Fruit fly (Drosophila melanogaster) whole organism, embryonic: ENCODE data around the gene RhoGEF4.

ENCODE experiments used
- Ada2b ChIP-seq: fragments of 200-800 bp; sonication (Bioruptor generic); IDR thresholded peaks from 2 replicates; pipeline ENCODE4 v1.3.6; 2022; ENCODE audit warnings: missing biosample characterization, missing genetic modification characterization
- Adf1 ChIP-seq: fragments of 200-800 bp; sonication (Bioruptor generic); IDR thresholded peaks from 2 replicates; pipeline ENCODE4 v1.3.6; 2022; ENCODE audit warnings: missing biosample characterization, missing genetic modification characterization
- B-H2 ChIP-seq: fragments of 200-800 bp; sonication (Bioruptor generic); optimal IDR thresholded peaks from 2 replicates; lab custom pipeline; 2018; ENCODE audit warnings: missing biosample characterization, mild to moderate bottlenecking, missing genetic modification characterization
- CG10267 ChIP-seq: fragments of 200-800 bp; sonication (Bioruptor generic); optimal IDR thresholded peaks from 2 replicates; lab custom pipeline; 2018; ENCODE audit warnings: missing biosample characterization, mild to moderate bottlenecking, missing genetic modification characterization, moderate library complexity
- CG10543 ChIP-seq: fragments of 200-800 bp; sonication (Bioruptor generic); optimal IDR thresholded peaks from 3 replicates; lab custom pipeline; 2017; ENCODE audit warnings: missing biosample characterization, mild to moderate bottlenecking, missing genetic modification characterization, moderate library complexity
- CG12071 ChIP-seq: fragments of 200-800 bp; sonication (Bioruptor generic); optimal IDR thresholded peaks from 3 replicates; lab custom pipeline; 2018; ENCODE audit warnings: missing biosample characterization, mild to moderate bottlenecking, missing genetic modification characterization
- CG12744 ChIP-seq: fragments of 200-800 bp; sonication (Bioruptor generic); optimal IDR thresholded peaks from 2 replicates; lab custom pipeline; 2016; ENCODE audit warnings: missing biosample characterization, missing genetic modification characterization
- CG13894 ChIP-seq: fragments of 200-800 bp; sonication (Bioruptor generic); optimal IDR thresholded peaks from 3 replicates; lab custom pipeline; 2018; ENCODE audit warnings: missing biosample characterization, mild to moderate bottlenecking, missing genetic modification characterization, moderate library complexity
- CG15269 ChIP-seq: fragments of 200-800 bp; sonication (Bioruptor generic); optimal IDR thresholded peaks from 2 replicates; lab custom pipeline; 2018; ENCODE audit warnings: missing biosample characterization, mild to moderate bottlenecking, missing genetic modification characterization, moderate library complexity
- CG34376 ChIP-seq: fragments of 200-800 bp; sonication (Bioruptor generic); optimal IDR thresholded peaks from 2 replicates; lab custom pipeline; 2018; ENCODE audit warnings: missing biosample characterization, mild to moderate bottlenecking, missing genetic modification characterization
- CG6689 ChIP-seq: fragments of 200-800 bp; sonication (Bioruptor generic); IDR thresholded peaks from 2 replicates; pipeline ENCODE4 v1.3.6; 2022; ENCODE audit warnings: missing biosample characterization, missing genetic modification characterization
- CG7786 ChIP-seq: fragments of 200-800 bp; sonication (Bioruptor generic); optimal IDR thresholded peaks from 2 replicates; lab custom pipeline; 2016; ENCODE audit warnings: missing biosample characterization, missing genetic modification characterization
- CG8290 ChIP-seq, 3 experiments: fragments of 200-800 bp; sonication (Bioruptor generic); optimal IDR thresholded peaks; 2 replicates each; lab custom pipeline; 2016 to 2019; ENCODE audit warnings: missing biosample characterization in 3 of 3, missing genetic modification characterization in 3 of 3, mild to moderate bottlenecking in 2 of 3, moderate library complexity in 1 of 3
- CG9727 ChIP-seq: fragments of 200-800 bp; sonication (Bioruptor generic); optimal IDR thresholded peaks from 3 replicates; lab custom pipeline; 2017; ENCODE audit warnings: missing biosample characterization, mild to moderate bottlenecking, missing genetic modification characterization
- CoRest ChIP-seq: fragments of 200-800 bp; sonication (Bioruptor generic); optimal IDR thresholded peaks from 3 replicates; lab custom pipeline; 2018; ENCODE audit warnings: missing biosample characterization, mild to moderate bottlenecking, missing genetic modification characterization, moderate library complexity
- CrebB ChIP-seq: fragments of 200-800 bp; sonication (Bioruptor generic); optimal IDR thresholded peaks from 3 replicates; lab custom pipeline; 2018; ENCODE audit warnings: missing biosample characterization, mild to moderate bottlenecking, missing genetic modification characterization
- D19B ChIP-seq: fragments of 200-800 bp; sonication (Bioruptor generic); optimal IDR thresholded peaks from 2 replicates; lab custom pipeline; 2017; ENCODE audit warnings: missing biosample characterization, mild to moderate bottlenecking, missing genetic modification characterization
- E2f1 ChIP-seq: fragments of 200-800 bp; sonication (Bioruptor generic); IDR thresholded peaks from 2 replicates; pipeline ENCODE4 v1.3.6; 2022; ENCODE audit warnings: missing biosample characterization, missing genetic modification characterization
- Eip74EF ChIP-seq, 2 experiments: fragments of 200-800 bp in 1 of 2; fragments of >200 bp in 1 of 2; sonication (Bioruptor generic) in 1 of 2; optimal IDR thresholded peaks; 2 replicates each; lab custom pipeline; 2017 to 2019; ENCODE audit warnings: missing biosample characterization in 2 of 2, missing genetic modification characterization in 2 of 2, mild to moderate bottlenecking in 1 of 2, moderate library complexity in 1 of 2
- Fer1 ChIP-seq: fragments of 200-800 bp; sonication (Bioruptor generic); optimal IDR thresholded peaks from 2 replicates; lab custom pipeline; 2017; ENCODE audit warnings: missing biosample characterization, mild to moderate bottlenecking, missing genetic modification characterization
- HmgD ChIP-seq: fragments of 200-800 bp; sonication (Bioruptor generic); optimal IDR thresholded peaks from 3 replicates; lab custom pipeline; 2016; ENCODE audit warnings: missing biosample characterization, missing genetic modification characterization
- Jarid2 ChIP-seq: fragments of 200-800 bp; sonication (Bioruptor generic); optimal IDR thresholded peaks from 3 replicates; lab custom pipeline; 2017; ENCODE audit warnings: mild to moderate bottlenecking, missing biosample characterization, missing genetic modification reagents, missing genetic modification characterization
- Mad ChIP-seq: fragments of 200-800 bp; sonication (Bioruptor generic); optimal IDR thresholded peaks from 2 replicates; lab custom pipeline; 2016; ENCODE audit warnings: missing biosample characterization, missing genetic modification characterization
- NC2α ChIP-seq: fragments of 200-800 bp; sonication (Bioruptor generic); optimal IDR thresholded peaks from 2 replicates; lab custom pipeline; 2016; ENCODE audit warnings: missing biosample characterization, missing genetic modification characterization
- NFAT ChIP-seq: fragments of 200-800 bp; sonication (Bioruptor generic); IDR thresholded peaks from 2 replicates; pipeline ENCODE4 v1.3.6; 2022; ENCODE audit warnings: missing biosample characterization, missing genetic modification characterization
- Opbp ChIP-seq: fragments of 200-800 bp; sonication (Bioruptor generic); IDR thresholded peaks from 3 replicates; pipeline ENCODE4 v1.3.6; 2022; ENCODE audit warnings: missing biosample characterization, missing genetic modification characterization; ENCODE audit not compliant: partially characterized antibody
- Rx ChIP-seq: fragments of 200-800 bp; sonication (Bioruptor generic); IDR thresholded peaks from 2 replicates; pipeline ENCODE4 v1.3.6; 2022; ENCODE audit warnings: missing biosample characterization, missing genetic modification characterization
- caup ChIP-seq: fragments of 200-800 bp; sonication (Bioruptor generic); optimal IDR thresholded peaks from 3 replicates; lab custom pipeline; 2017; ENCODE audit warnings: missing biosample characterization, mild to moderate bottlenecking, missing genetic modification characterization, moderate library complexity; ENCODE audit not compliant: severe bottlenecking
- chinmo ChIP-seq: fragments of 200-800 bp; sonication (Bioruptor generic); IDR thresholded peaks from 4 replicates; pipeline ENCODE4 v1.3.6; 2022; ENCODE audit warnings: missing biosample characterization, missing genetic modification characterization; ENCODE audit not compliant: partially characterized antibody
- disco-r ChIP-seq: fragments of 200-800 bp; sonication (Bioruptor generic); optimal IDR thresholded peaks from 2 replicates; lab custom pipeline; 2016; ENCODE audit warnings: missing biosample characterization, missing genetic modification characterization
- her ChIP-seq: fragments of 200-800 bp; sonication (Bioruptor generic); optimal IDR thresholded peaks from 2 replicates; lab custom pipeline; 2016; ENCODE audit warnings: missing biosample characterization, missing genetic modification characterization
- nau ChIP-seq: fragments of 200-800 bp; sonication (Bioruptor generic); optimal IDR thresholded peaks from 3 replicates; lab custom pipeline; 2017; ENCODE audit warnings: missing biosample characterization, mild to moderate bottlenecking, missing genetic modification characterization, missing genetic modification reagents
- nom ChIP-seq: fragments of 200-800 bp; sonication (Bioruptor generic); optimal IDR thresholded peaks from 2 replicates; lab custom pipeline; 2017; ENCODE audit warnings: missing biosample characterization, missing genetic modification characterization, mild to moderate bottlenecking, moderate library complexity, missing genetic modification reagents
- otp ChIP-seq: fragments of 200-800 bp; sonication (Bioruptor generic); IDR thresholded peaks from 3 replicates; pipeline ENCODE4, ENCODE4 v1.3.6; 2022; ENCODE audit warnings: missing biosample characterization, missing genetic modification characterization
- pros ChIP-seq: fragments of 200-800 bp; sonication (Bioruptor generic); optimal IDR thresholded peaks from 3 replicates; lab custom pipeline; 2019; ENCODE audit warnings: missing biosample characterization, mild to moderate bottlenecking, missing genetic modification characterization, moderate library complexity
- sd ChIP-seq: fragments of 200-800 bp; sonication (Bioruptor generic); optimal IDR thresholded peaks from 3 replicates; lab custom pipeline; 2018; ENCODE audit warnings: missing biosample characterization, mild to moderate bottlenecking, missing genetic modification characterization, moderate library complexity
- ssp ChIP-seq: fragments of 200-800 bp; sonication (Bioruptor generic); IDR thresholded peaks from 2 replicates; pipeline ENCODE4 v1.3.6; 2022; ENCODE audit warnings: missing biosample characterization, missing genetic modification characterization
- trh ChIP-seq: fragments of 200-800 bp; sonication (Bioruptor generic); optimal IDR thresholded peaks from 2 replicates; lab custom pipeline; 2016; ENCODE audit warnings: missing biosample characterization, missing genetic modification characterization
- zfh1 ChIP-seq: fragments of 200-800 bp; sonication (Bioruptor generic); IDR thresholded peaks from 3 replicates; pipeline ENCODE4 v1.3.6; 2022; ENCODE audit warnings: missing biosample characterization, missing genetic modification characterization

The RhoGEF4 gene

DNA sequence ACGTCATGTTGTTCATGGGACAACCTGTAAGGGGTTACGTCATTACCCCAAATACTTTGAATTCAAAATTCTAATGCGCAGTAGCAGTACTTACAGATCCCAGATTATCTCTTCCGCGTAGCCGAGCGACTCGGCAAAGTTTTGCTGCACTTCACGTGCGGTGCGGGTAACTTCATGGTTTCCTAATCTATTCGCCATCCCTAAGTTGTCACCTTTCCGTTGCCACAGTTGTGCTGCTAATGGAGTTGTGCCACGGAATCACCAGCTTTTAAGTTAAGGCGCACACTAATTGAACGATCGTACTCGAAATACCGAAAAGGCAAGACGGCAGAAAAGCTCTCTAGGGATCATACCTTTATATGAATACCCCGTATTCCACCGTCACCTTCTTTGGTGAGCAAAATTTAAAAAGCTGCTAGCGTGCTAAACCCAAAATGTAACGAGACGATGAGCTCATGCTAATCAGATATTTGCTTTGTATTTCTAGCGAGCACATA is 36.7 kb upstream of the RhoGEF4 start, which contains the start of gene pst (continued):
- peak; percentile 39; the same call in 1 of the 2 replicates for TF ChIP-seq E2f1 (GFP tag; lab: Robert Waterston, UW)
- TF ChIP-seq CrebB = peak; percentile 66
- TF ChIP-seq Fer1 (GFP tag; lab: Kevin White, UChicago) = peak; percentile 24
- peak; percentile 29 for TF ChIP-seq CG9727 (GFP tag; lab: Kevin White, UChicago)
- no peak for TF ChIP-seq trh
- TF ChIP-seq pros (GFP tag; lab: Kevin White, UChicago) = no peak
- peak; percentile 45 for TF ChIP-seq CG13894
- peak; percentile 60 for TF ChIP-seq HmgD
- TF ChIP-seq Adf1 (GFP tag; lab: Robert Waterston, UW) = peak; percentile 24; the same call in 1 of the 2 replicates
- peak; percentile 20 for TF ChIP-seq CG7786 (GFP tag; lab: Kevin White, UChicago)
- TF ChIP-seq CG8290 (GFP tag; optimal IDR thresholded peaks at IDR 0.05; lab: Kevin White, UChicago) = no peak
- peak in 1 of 2 experiments; percentile 87 for TF ChIP-seq CG8290 (tag; optimal IDR thresholded peaks at IDR 0.05; lab: Kevin White, UChicago)
- TF ChIP-seq CG12071 = peak; percentile 52
- peak; percentile 44 for TF ChIP-seq sd (tag; lab: Kevin White, UChicago)
- TF ChIP-seq CG10543 (GFP tag; lab: Kevin White, UChicago) = peak; percentile 59
- no peak for TF ChIP-seq nau (GFP tag; lab: Kevin White, UChicago)
- TF ChIP-seq B-H2 = peak; percentile 46
- peak; percentile 4; the same call in 1 of the 2 replicates for TF ChIP-seq Ada2b
- 0 out of 3 replicates have a peak, but pooled peaks have one; percentile 53 for TF ChIP-seq Opbp (GFP tag; lab: Robert Waterston, UW)
- TF ChIP-seq Jarid2 = peak; percentile 51
- TF ChIP-seq caup = no peak
- peak; percentile 44; the same call in 1 of the 2 replicates for TF ChIP-seq NFAT (GFP tag; lab: Robert Waterston, UW)
- peak; percentile 57 for TF ChIP-seq D19B (GFP tag; lab: Kevin White, UChicago)
- TF ChIP-seq Rx (GFP tag; lab: Robert Waterston, UW) = no peak
- peak in 1 of 2 experiments; percentile 68 for TF ChIP-seq Eip74EF (GFP tag; optimal IDR thresholded peaks at IDR 0.05; lab: Kevin White, UChicago)
- TF ChIP-seq Mad = no peak
- peak; percentile 2 for TF ChIP-seq CG12744 (GFP tag; lab: Kevin White, UChicago)
- no peak for TF ChIP-seq zfh1 (GFP tag; lab: Robert Waterston, UW)
- peak; percentile 68 for TF ChIP-seq CG15269
- peak; percentile 39; the same call in 1 of the 3 replicates for TF ChIP-seq otp (GFP tag; lab: Robert Waterston, UW)
- TF ChIP-seq CoRest (tag; lab: Kevin White, UChicago) = peak; percentile 67
- TF ChIP-seq CG6689 (GFP tag; lab: Robert Waterston, UW) = no peak
- peak; percentile 48 for TF ChIP-seq her
- TF ChIP-seq NC2α (GFP tag; lab: Kevin White, UChicago) = peak; percentile 14
- TF ChIP-seq disco-r (GFP tag; lab: Kevin White, UChicago) = peak; percentile 13
- TF ChIP-seq CG10267 = no peak
- TF ChIP-seq ssp (GFP tag; lab: Robert Waterston, UW) = no peak
- TF ChIP-seq chinmo (GFP tag; lab: Robert Waterston, UW) = peak; percentile 53; the same call in 2 of the 4 replicates
- TF ChIP-seq nom (GFP tag; lab: Kevin White, UChicago) = peak; percentile 43
- peak; percentile 66 for TF ChIP-seq CG34376 (GFP tag; lab: Kevin White, UChicago)
